Worm (Caenorhabditis elegans): ENCODE measurements around the gene glb-6.

Gene glb-6

DNA sequence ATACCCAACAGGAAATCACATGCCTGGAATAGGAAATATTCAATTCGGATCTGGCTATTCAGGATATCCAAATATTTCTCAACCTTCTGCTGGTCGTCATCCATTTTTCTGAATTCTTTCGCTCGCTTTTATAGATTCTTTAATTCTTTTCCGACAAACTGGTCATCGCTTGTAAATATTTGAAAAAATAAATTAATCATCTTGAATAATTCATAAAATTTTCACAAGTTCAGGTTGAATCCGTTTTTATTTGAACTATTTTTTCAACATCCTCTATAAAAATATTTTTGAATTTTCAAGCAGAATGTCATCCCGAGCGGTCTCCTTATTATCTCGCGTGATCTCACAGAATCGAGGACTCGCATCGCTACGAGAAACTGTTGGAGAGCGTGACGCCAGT is 23.1 kb upstream of the glb-6 start, which contains the start of gene mrpl-48:
Gene mrpl-48, plus strand, starts transcription at position 301 of the 400 bp plus-strand sequence.
- TF ChIP-seq nhr-102 (tag; optimal IDR thresholded peaks at IDR 0.05), result no peak
- TF ChIP-seq aly-2 (tag; optimal IDR thresholded peaks at IDR 0.05), result no peak
- TF ChIP-seq ceh-20 (GFP tag; IDR thresholded peaks at IDR 0.05), result no peak
- TF ChIP-seq mxl-3 (GFP tag; optimal IDR thresholded peaks at IDR 0.05), result no peak
- no peak for TF ChIP-seq php-3 (GFP tag; IDR thresholded peaks at IDR 0.05)
- TF ChIP-seq pqm-1 (tag; optimal IDR thresholded peaks at IDR 0.05), result no peak
- TF ChIP-seq ceh-28 (tag; optimal IDR thresholded peaks at IDR 0.05), result no peak
- no peak for TF ChIP-seq fos-1 (tag; optimal IDR thresholded peaks at IDR 0.05)
- TF ChIP-seq madf-5 (GFP tag; IDR thresholded peaks at IDR 0.05), result no peak
- no peak for TF ChIP-seq attf-4 (tag; optimal IDR thresholded peaks at IDR 0.05)
- TF ChIP-seq ces-1 (GFP tag; optimal IDR thresholded peaks at IDR 0.05), result no peak
- TF ChIP-seq jun-1 (tag; optimal IDR thresholded peaks at IDR 0.05), result no peak
- TF ChIP-seq lim-7 (GFP tag; IDR thresholded peaks at IDR 0.05), result no peak
- TF ChIP-seq zfp-2 (tag; optimal IDR thresholded peaks at IDR 0.05), result no peak
- TF ChIP-seq hmg-1.1 (GFP tag; IDR thresholded peaks at IDR 0.05), result no peak

DNA sequence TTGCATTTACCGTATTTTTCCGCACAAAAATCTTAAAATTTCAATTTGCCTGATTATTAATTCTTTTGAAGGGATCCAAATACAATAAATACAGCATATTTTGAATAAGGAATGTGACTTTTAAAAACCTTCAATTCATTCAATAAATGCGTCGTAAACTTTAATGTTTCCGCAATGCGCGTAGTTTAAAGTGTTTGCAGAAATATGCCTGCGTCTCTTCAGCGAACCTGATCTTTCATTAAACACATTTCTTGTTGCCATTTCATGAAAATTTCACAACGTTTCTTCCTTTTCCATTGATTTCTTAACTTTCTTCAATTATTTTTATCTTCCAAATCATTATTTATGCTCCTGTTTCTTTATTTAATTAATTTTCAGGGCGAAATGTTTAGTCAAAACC is 22.0 kb upstream of the glb-6 start, which contains the start of gene vps-37:
Gene vps-37, plus strand, starts transcription at position 378 of the 400 bp plus-strand sequence.
- TF ChIP-seq madf-9 (GFP tag; conservative IDR thresholded peaks at IDR 0.05) (no peak), snpc-4 (tag; optimal IDR thresholded peaks at IDR 0.05) (no peak), saeg-2 (GFP tag; IDR thresholded peaks at IDR 0.05) (no peak), lin-13 (GFP tag; optimal IDR thresholded peaks at IDR 0.05) (peak; percentile 33), lin-38 (GFP tag; IDR thresholded peaks at IDR 0.05) (peak; percentile 78), T20F7.1 (GFP tag; optimal IDR thresholded peaks at IDR 0.05) (no peak), gei-8 (GFP tag; optimal IDR thresholded peaks at IDR 0.05) (no peak), hmg-1.1 (GFP tag; IDR thresholded peaks at IDR 0.05) (peak; percentile 74), F10B5.3 (tag; optimal IDR thresholded peaks at IDR 0.05) (no peak), skn-1 (tag; optimal IDR thresholded peaks at IDR 0.05) (no peak), mep-1 (tag; optimal IDR thresholded peaks at IDR 0.05) (peak; percentile 84), aha-1 (tag) (peak; percentile 63), unc-62 (GFP tag; optimal IDR thresholded peaks at IDR 0.05 in 1 of 2) (peak in 1 of 2 experiments; percentile 42), unc-62 (tag; optimal IDR thresholded peaks at IDR 0.05) (no peak), ztf-7 (tag; optimal IDR thresholded peaks at IDR 0.05) (peak; percentile 68), rbr-2 (tag; optimal IDR thresholded peaks at IDR 0.05) (peak; percentile 45), lim-7 (GFP tag; IDR thresholded peaks at IDR 0.05) (no peak), nhr-6 (tag; optimal IDR thresholded peaks at IDR 0.05) (peak; percentile 54), nhr-28 (tag; optimal IDR thresholded peaks at IDR 0.05) (peak; percentile 46), dve-1 (tag; optimal IDR thresholded peaks at IDR 0.05; ENCODE audit: insufficient read depth) (peak; percentile 86), mdl-1 (tag; optimal IDR thresholded peaks at IDR 0.05) (peak in 1 of 2 experiments; percentile 23), hlh-30 (tag; optimal IDR thresholded peaks at IDR 0.05; ENCODE audit: insufficient read depth) (peak; percentile 52), nhr-11 (tag; optimal IDR thresholded peaks at IDR 0.05) (peak; percentile 63), nhr-237 (tag; optimal IDR thresholded peaks at IDR 0.05) (no peak), tra-1 (GFP tag; IDR thresholded peaks at IDR 0.05) (0 out of 2 replicates have a peak, but pooled peaks have one; percentile 19), nhr-77 (tag; optimal IDR thresholded peaks at IDR 0.05) (peak; percentile 42), dmd-6 (GFP tag; IDR thresholded peaks at IDR 0.05) (peak; percentile 20; the same call in 1 of the 2 replicates), nhr-42 (GFP tag; IDR thresholded peaks at IDR 0.05) (no peak), nhr-48 (tag; optimal IDR thresholded peaks at IDR 0.05) (peak; percentile 17), mes-2 (tag; optimal IDR thresholded peaks at IDR 0.05; ENCODE audit: poor library complexity, severe bottlenecking) (peak; percentile 90), T26A8.4 (GFP tag; IDR thresholded peaks at IDR 0.05) (peak; percentile 36), lsy-2 (tag; optimal IDR thresholded peaks at IDR 0.05) (peak in 1 of 2 experiments; percentile 92), daf-16 (GFP tag; optimal IDR thresholded peaks at IDR 0.05) (no peak), daf-16 (tag; optimal IDR thresholded peaks at IDR 0.05) (peak; percentile 70), nhr-111 (GFP tag; optimal IDR thresholded peaks at IDR 0.05) (no peak), hlh-11 (tag; optimal IDR thresholded peaks at IDR 0.05) (peak; percentile 35), dpl-1 (GFP tag; optimal IDR thresholded peaks at IDR 0.05) (peak; percentile 85)

Data from whole organism, L4 larva.